Fruit fly (Drosophila melanogaster): ENCODE data around the gene Sry-delta.

The Sry-delta gene

dm6 chr3R:30030061-30030460 is 13.1 kb upstream of the Sry-delta start:
- TF ChIP-seq CG12605 (GFP tag; IDR thresholded peaks at IDR 0.05) (no peak), rn (GFP tag; IDR thresholded peaks at IDR 0.05) (no peak), D1 (tag; optimal IDR thresholded peaks at IDR 0.05) (no peak), CG34367 (tag; optimal IDR thresholded peaks at IDR 0.05) (no peak)

- TF ChIP-seq CG4496 (GFP tag; IDR thresholded peaks at IDR 0.05) (no peak), fd96Ca (GFP tag; IDR thresholded peaks at IDR 0.05) (no peak), rn (GFP tag; IDR thresholded peaks at IDR 0.05) (no peak), Pif1B (GFP tag; optimal IDR thresholded peaks at IDR 0.05) (no peak), CG14655 (GFP tag; optimal IDR thresholded peaks at IDR 0.05) (no peak), CG15710 (tag; optimal IDR thresholded peaks at IDR 0.05) (no peak), CG34367 (tag; optimal IDR thresholded peaks at IDR 0.05) (no peak), CG8159 (tag; optimal IDR thresholded peaks at IDR 0.05) (no peak), EcR (GFP tag; optimal IDR thresholded peaks at IDR 0.05) (no peak), CG13204 (GFP tag; optimal IDR thresholded peaks at IDR 0.05) (no peak), CG12605 (GFP tag; IDR thresholded peaks at IDR 0.05) (no peak), Ets98B (GFP tag; IDR thresholded peaks at IDR 0.05) (no peak), gl (tag; optimal IDR thresholded peaks at IDR 0.05) (no peak), CG32121 (GFP tag; IDR thresholded peaks at IDR 0.05) (no peak)
Measured at dm6 chr3R:30032281-30032680, 10.9 kb upstream of the Sry-delta start.

DNA sequence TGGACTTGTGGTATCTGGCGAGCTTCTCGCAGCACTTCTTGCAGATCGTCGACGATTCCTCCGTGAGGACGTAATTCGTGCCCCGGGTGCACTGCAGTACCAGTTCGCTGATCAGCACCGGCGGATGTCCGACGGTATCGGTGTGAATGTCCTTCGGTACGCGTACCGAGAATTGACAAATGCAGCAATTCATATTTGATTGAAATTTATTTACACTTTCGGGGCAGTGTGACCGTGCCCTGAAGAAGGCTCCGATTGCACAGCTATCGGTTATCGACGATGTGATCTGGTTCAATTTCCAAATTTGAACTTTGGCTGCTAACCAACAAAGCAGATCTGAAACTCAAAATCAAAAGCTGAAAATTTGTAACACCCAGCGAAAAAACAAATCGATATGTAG is 6.5 kb upstream of the Sry-delta start, which contains the start of gene ZIPIC:
Gene ZIPIC, minus strand, starts transcription at position 262 of the 400 bp plus-strand sequence.
- TF ChIP-seq CG34367 (tag; optimal IDR thresholded peaks at IDR 0.05), result no peak
- no peak for TF ChIP-seq CG32121 (GFP tag; IDR thresholded peaks at IDR 0.05)
- TF ChIP-seq rn (GFP tag; IDR thresholded peaks at IDR 0.05), result no peak
- no peak for TF ChIP-seq CG17806 (tag; optimal IDR thresholded peaks at IDR 0.05)
- TF ChIP-seq CG12605 (GFP tag; IDR thresholded peaks at IDR 0.05), result no peak
- TF ChIP-seq D1 (tag; optimal IDR thresholded peaks at IDR 0.05), result no peak
- no peak for TF ChIP-seq Snoo (tag; optimal IDR thresholded peaks at IDR 0.05)
- no peak for TF ChIP-seq Pif1B (GFP tag; optimal IDR thresholded peaks at IDR 0.05)
- no peak for TF ChIP-seq CG9948 (tag; optimal IDR thresholded peaks at IDR 0.05)

- TF ChIP-seq fd96Ca (GFP tag; IDR thresholded peaks at IDR 0.05) (no peak), CG8301 (tag; optimal IDR thresholded peaks at IDR 0.05) (no peak), gl (tag; optimal IDR thresholded peaks at IDR 0.05) (no peak), Ets98B (GFP tag; IDR thresholded peaks at IDR 0.05) (no peak), Snoo (tag; optimal IDR thresholded peaks at IDR 0.05) (no peak), CG12605 (GFP tag; IDR thresholded peaks at IDR 0.05) (no peak), EcR (GFP tag; optimal IDR thresholded peaks at IDR 0.05) (no peak), CG10348 (GFP tag; IDR thresholded peaks at IDR 0.05) (no peak), CG9948 (tag; optimal IDR thresholded peaks at IDR 0.05) (no peak), CG14655 (GFP tag; optimal IDR thresholded peaks at IDR 0.05) (no peak), CG34367 (tag; optimal IDR thresholded peaks at IDR 0.05) (no peak), Pif1A (GFP tag; optimal IDR thresholded peaks at IDR 0.05) (no peak), CG4496 (GFP tag; IDR thresholded peaks at IDR 0.05) (no peak)
Measured at dm6 chr3R:30037630-30038029, 5.5 kb upstream of the Sry-delta start, which contains the start of gene ocn. TSS of gene ocn (minus strand) at chr3R:30037730.

DNA sequence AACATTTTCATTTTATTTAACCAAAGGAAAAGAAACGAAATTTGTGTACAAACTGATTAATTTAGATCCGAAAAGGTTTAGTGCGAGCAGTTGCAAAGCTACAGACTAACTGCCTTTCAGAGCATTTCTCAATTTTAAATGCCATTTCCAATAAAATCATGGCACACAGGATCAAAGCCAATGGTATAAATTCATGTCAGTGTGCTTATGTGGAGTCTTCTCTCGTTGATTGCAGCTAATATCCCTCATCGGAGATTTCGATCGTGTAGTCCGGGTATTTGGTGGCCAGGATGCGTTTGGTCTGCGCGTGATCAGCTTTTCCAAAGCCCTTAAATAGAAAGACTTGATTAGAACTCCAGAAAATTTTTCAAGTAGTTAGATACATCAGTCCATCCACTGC is 4.5 kb upstream of the Sry-delta start, which contains the start of gene janB:
Gene janB, minus strand, starts transcription at position 101 of the 400 bp plus-strand sequence.
- TF ChIP-seq CG10348 (GFP tag; IDR thresholded peaks at IDR 0.05), result no peak

dm6 chr3R:30039494-30039893 is 3.6 kb upstream of the Sry-delta start, which contains the start of the genes janA, Sry-alpha and Sry-beta:
TSS of gene janA (minus strand) at chr3R:30039533.
TSS of gene Sry-alpha (plus strand) at chr3R:30039719.
TSS of gene Sry-beta (plus strand) at chr3R:30039719.
- TF ChIP-seq D1 (tag; optimal IDR thresholded peaks at IDR 0.05), result no peak
- TF ChIP-seq fd96Ca (GFP tag; IDR thresholded peaks at IDR 0.05), result no peak
- no peak for TF ChIP-seq CG10348 (GFP tag; IDR thresholded peaks at IDR 0.05)
- peak; percentile 2 for TF ChIP-seq CG15710 (tag; optimal IDR thresholded peaks at IDR 0.05)
- no peak for TF ChIP-seq CG32121 (GFP tag; IDR thresholded peaks at IDR 0.05)
- TF ChIP-seq CG17806 (tag; optimal IDR thresholded peaks at IDR 0.05), result no peak
- no peak for TF ChIP-seq CG12605 (GFP tag; IDR thresholded peaks at IDR 0.05)
- TF ChIP-seq Pif1B (GFP tag; optimal IDR thresholded peaks at IDR 0.05), result no peak
- no peak for TF ChIP-seq CG9948 (tag; optimal IDR thresholded peaks at IDR 0.05)

- TF ChIP-seq EcR (GFP tag; optimal IDR thresholded peaks at IDR 0.05) (no peak), CG12605 (GFP tag; IDR thresholded peaks at IDR 0.05) (no peak), CG8301 (tag; optimal IDR thresholded peaks at IDR 0.05) (no peak), fd96Ca (GFP tag; IDR thresholded peaks at IDR 0.05) (no peak), CG34367 (tag; optimal IDR thresholded peaks at IDR 0.05) (no peak), CG14655 (GFP tag; optimal IDR thresholded peaks at IDR 0.05) (no peak), CG15710 (tag; optimal IDR thresholded peaks at IDR 0.05) (no peak), CG17806 (tag; optimal IDR thresholded peaks at IDR 0.05) (no peak), Snoo (tag; optimal IDR thresholded peaks at IDR 0.05) (no peak), Ets98B (GFP tag; IDR thresholded peaks at IDR 0.05) (no peak), CG32121 (GFP tag; IDR thresholded peaks at IDR 0.05) (no peak), CG4496 (GFP tag; IDR thresholded peaks at IDR 0.05) (no peak), CG9948 (tag; optimal IDR thresholded peaks at IDR 0.05) (no peak)
Measured at dm6 chr3R:30040879-30041278, 2.3 kb upstream of the Sry-delta start.

All from whole organism, pupa.